Worm (Caenorhabditis elegans): Measurements from ENCODE around the gene tag-314.

DNA sequence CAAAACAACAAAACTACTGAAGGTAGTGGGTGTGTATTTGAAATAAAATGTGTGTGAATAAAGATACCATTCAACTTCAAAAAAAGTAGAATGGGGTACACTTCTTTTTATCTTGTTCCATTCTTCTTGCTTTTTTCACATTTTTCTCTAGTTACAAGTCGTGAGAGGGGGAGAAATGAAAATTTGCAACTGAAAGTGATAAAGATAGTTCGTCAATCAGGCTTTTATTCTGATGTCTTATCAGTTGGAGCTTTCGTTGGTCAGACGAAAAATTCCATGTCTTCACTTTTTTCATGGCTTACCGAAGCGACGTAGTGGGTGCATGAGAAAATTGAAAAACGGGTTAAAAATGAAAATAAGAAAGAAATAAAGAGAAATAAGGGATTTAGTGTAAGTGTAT, 5.2 kb upstream of the tag-314 start, which contains the start of gene Y32F6A.4:
- TF ChIP-seq nhr-12 (tag; optimal IDR thresholded peaks at IDR 0.05) (no peak), ztf-11 (tag; optimal IDR thresholded peaks at IDR 0.05) (no peak), elt-3 (tag; optimal IDR thresholded peaks at IDR 0.05) (no peak), nhr-76 (tag; optimal IDR thresholded peaks at IDR 0.05) (no peak), ces-1 (GFP tag; optimal IDR thresholded peaks at IDR 0.05) (no peak), mab-5 (tag; optimal IDR thresholded peaks at IDR 0.05) (no peak), blmp-1 (tag; optimal IDR thresholded peaks at IDR 0.05) (no peak), tbx-8 (GFP tag; optimal IDR thresholded peaks at IDR 0.05) (no peak), nhr-237 (tag; optimal IDR thresholded peaks at IDR 0.05) (no peak), sptf-1 (tag; optimal IDR thresholded peaks at IDR 0.05) (no peak)

All from whole organism, mixed stage, embryonic.